Fruit fly (Drosophila melanogaster) whole organism, adult: ENCODE measurements around the gene Eh.
A peak's percentile ranks its signal among the peaks of the same experiment; 100 is the strongest.

Source experiments
- CG11617 ChIP-seq: fragments of 200-800 bp; sonication (Bioruptor generic); optimal IDR thresholded peaks from 2 replicates; lab custom pipeline; 2017; ENCODE audit warnings: mild to moderate bottlenecking, missing biosample characterization, missing genetic modification reagents, missing genetic modification characterization
- CG12768 ChIP-seq: fragments of 200-800 bp; sonication (Bioruptor generic); optimal IDR thresholded peaks from 2 replicates; lab custom pipeline; 2017; ENCODE audit warnings: missing biosample characterization, missing genetic modification characterization, mild to moderate bottlenecking, moderate library complexity, missing genetic modification reagents
- CG14711 ChIP-seq: fragments of 200-800 bp; sonication (Bioruptor generic); optimal IDR thresholded peaks from 2 replicates; lab custom pipeline; 2018; ENCODE audit warnings: missing biosample characterization, mild to moderate bottlenecking, missing genetic modification characterization, moderate library complexity
- CG1620 ChIP-seq: fragments of 200-800 bp; sonication (Bioruptor generic); optimal IDR thresholded peaks from 2 replicates; lab custom pipeline; 2016; ENCODE audit warnings: missing biosample characterization, missing genetic modification characterization
- CG33017 ChIP-seq: fragments of 200-800 bp; sonication (Bioruptor generic); optimal IDR thresholded peaks from 2 replicates; lab custom pipeline; 2018; ENCODE audit warnings: missing biosample characterization, mild to moderate bottlenecking, missing genetic modification characterization, moderate library complexity
- CG5204 ChIP-seq: fragments of 200-800 bp; sonication (Bioruptor generic); optimal IDR thresholded peaks from 2 replicates; lab custom pipeline; 2016; ENCODE audit warnings: missing biosample characterization, missing genetic modification characterization
- CG7045 ChIP-seq: fragments of 200-800 bp; sonication (Bioruptor generic); optimal IDR thresholded peaks from 2 replicates; lab custom pipeline; 2017; ENCODE audit warnings: missing biosample characterization, mild to moderate bottlenecking, missing genetic modification characterization
- CG7101 ChIP-seq: fragments of 200-800 bp; sonication (Bioruptor generic); optimal IDR thresholded peaks from 2 replicates; lab custom pipeline; 2018; ENCODE audit warnings: missing biosample characterization, mild to moderate bottlenecking, missing genetic modification characterization, moderate library complexity
- Clk ChIP-seq: fragments of 200-800 bp; sonication (Bioruptor generic); optimal IDR thresholded peaks from 2 replicates; lab custom pipeline; 2017; ENCODE audit warnings: missing biosample characterization, missing genetic modification characterization
- Crg-1 ChIP-seq: fragments of 200-800 bp; sonication (Bioruptor generic); optimal IDR thresholded peaks from 2 replicates; lab custom pipeline; 2016; ENCODE audit warnings: missing biosample characterization, missing genetic modification characterization
- Hr96 ChIP-seq: fragments of 200-800 bp; sonication (Bioruptor generic); optimal IDR thresholded peaks from 2 replicates; lab custom pipeline; 2016; ENCODE audit warnings: missing biosample characterization, missing genetic modification characterization
- Mnt ChIP-seq: fragments of 200-800 bp; sonication (Bioruptor generic); optimal IDR thresholded peaks from 2 replicates; lab custom pipeline; 2016; ENCODE audit warnings: missing biosample characterization, mild to moderate bottlenecking, missing genetic modification characterization
- bab1 ChIP-seq: fragments of 200-800 bp; sonication (Bioruptor generic); optimal IDR thresholded peaks from 3 replicates; lab custom pipeline; 2019; ENCODE audit warnings: missing biosample characterization, mild to moderate bottlenecking, missing genetic modification characterization, moderate library complexity
- cic ChIP-seq: fragments of 200-800 bp; sonication (Bioruptor generic); optimal IDR thresholded peaks from 2 replicates; lab custom pipeline; 2017; ENCODE audit warnings: missing biosample characterization, mild to moderate bottlenecking, missing genetic modification characterization, moderate library complexity
- cnc ChIP-seq, 2 experiments: fragments of >200 bp; optimal IDR thresholded peaks; 2 replicates each; lab custom pipeline; 2017
- kay ChIP-seq: fragments of 200-800 bp; sonication (Bioruptor generic); peaks from one replicate; lab custom pipeline; 2016; ENCODE audit warnings: missing biosample characterization, missing genetic modification characterization, borderline replicate concordance
- ovo ChIP-seq: fragments of 200-800 bp; sonication (Bioruptor generic); optimal IDR thresholded peaks from 2 replicates; lab custom pipeline; 2016; ENCODE audit warnings: missing biosample characterization, missing genetic modification characterization
- pad ChIP-seq: fragments of 200-800 bp; sonication (Bioruptor generic); optimal IDR thresholded peaks from 3 replicates; lab custom pipeline; 2017; ENCODE audit warnings: missing biosample characterization, missing genetic modification characterization, mild to moderate bottlenecking, moderate library complexity, missing genetic modification reagents
- tj ChIP-seq: fragments of 200-800 bp; sonication (Bioruptor generic); optimal IDR thresholded peaks from 3 replicates; lab custom pipeline; 2017; ENCODE audit warnings: missing biosample characterization, mild to moderate bottlenecking, missing genetic modification characterization, moderate library complexity
- toe ChIP-seq: fragments of 200-800 bp; sonication (Bioruptor generic); optimal IDR thresholded peaks from 2 replicates; lab custom pipeline; 2016; ENCODE audit warnings: missing biosample characterization, missing genetic modification characterization

Eh gene

dm6 chr3R:17405009-17405408 is 43.6 kb downstream of the Eh start, which contains the start of gene CG42823:
TSS of gene CG42823 (minus strand) at chr3R:17405109.
- TF ChIP-seq pad (GFP tag; lab: Kevin White, UChicago), result no peak
- TF ChIP-seq cnc (optimal IDR thresholded peaks at IDR 0.05; lab: Kevin White, UChicago), result no peak
- no peak for TF ChIP-seq Clk

DNA sequence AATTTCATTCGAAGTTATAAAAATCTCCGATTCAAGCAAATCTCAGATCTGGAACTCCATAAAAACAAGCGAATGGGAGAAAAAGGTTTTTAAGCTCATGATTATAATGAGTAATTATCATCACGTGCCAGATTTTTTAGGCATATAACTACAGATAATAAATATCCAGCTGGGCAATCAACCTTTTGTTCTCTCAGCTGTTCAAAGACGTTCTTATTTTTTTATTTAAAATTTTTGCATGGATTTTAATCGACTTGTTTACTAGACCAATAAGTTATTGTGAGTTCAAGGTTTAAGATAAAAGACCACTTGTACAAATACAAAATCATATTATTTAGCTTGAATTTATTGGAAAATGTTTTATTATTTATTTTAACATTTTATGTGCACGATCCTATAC is 44.5 kb downstream of the Eh start:
- no peak for TF ChIP-seq bab1
- no peak for TF ChIP-seq cnc (optimal IDR thresholded peaks at IDR 0.05; lab: Kevin White, UChicago)

dm6 chr3R:17403618-17404017 is 45.0 kb downstream of the Eh start, which contains the start of gene CG34280:
TSS of gene CG34280 (minus strand) at chr3R:17403718.
- peak; percentile 58 for TF ChIP-seq kay (GFP tag; lab: Kevin White, UChicago)
- no peak for TF ChIP-seq CG14711 (tag; lab: Kevin White, UChicago)

DNA sequence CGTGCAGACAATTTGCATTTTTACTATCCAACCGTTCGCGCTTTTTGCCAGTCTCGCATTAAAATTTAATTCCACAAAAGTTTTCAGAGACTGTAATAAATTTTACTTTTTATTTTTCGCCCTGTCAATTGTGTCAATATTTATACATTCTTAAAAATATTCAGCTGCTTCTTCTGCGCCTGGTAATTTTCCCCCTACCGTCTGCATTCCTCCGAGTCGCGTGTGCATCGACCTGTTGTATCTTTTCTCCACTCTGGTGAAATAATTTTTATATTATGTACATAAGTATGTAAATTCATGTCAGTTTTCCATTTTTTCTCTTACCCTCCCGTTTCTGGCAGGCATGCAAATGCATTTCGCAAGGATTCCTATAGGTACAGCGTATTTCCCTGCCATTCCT is 45.5 kb downstream of the Eh start, which contains the start of gene CG34279:
CG34279 (minus strand) TSS at position 101 of the 400 bp plus-strand sequence.
- no peak for TF ChIP-seq CG33017
- no peak for TF ChIP-seq tj (GFP tag; lab: Kevin White, UChicago)
- no peak for TF ChIP-seq ovo (GFP tag; lab: Kevin White, UChicago)
- no peak for TF ChIP-seq CG5204
- no peak for TF ChIP-seq Clk
- TF ChIP-seq CG12768 (GFP tag; lab: Kevin White, UChicago), result no peak
- no peak for TF ChIP-seq bab1
- TF ChIP-seq CG7045 (GFP tag; lab: Kevin White, UChicago), result no peak
- TF ChIP-seq pad (GFP tag; lab: Kevin White, UChicago), result no peak
- TF ChIP-seq Hr96, result no peak
- TF ChIP-seq CG1620 (GFP tag; lab: Kevin White, UChicago), result no peak
- no peak for TF ChIP-seq kay (GFP tag; lab: Kevin White, UChicago)
- TF ChIP-seq Mnt (GFP tag; lab: Kevin White, UChicago), result no peak
- no peak for TF ChIP-seq CG7101 (tag; lab: Kevin White, UChicago)
- TF ChIP-seq CG14711 (tag; lab: Kevin White, UChicago), result no peak

- TF ChIP-seq CG12768 (GFP tag; lab: Kevin White, UChicago), result no peak
- no peak for TF ChIP-seq kay (GFP tag; lab: Kevin White, UChicago)
- peak; percentile 74 for TF ChIP-seq Hr96
- no peak for TF ChIP-seq CG33017
- TF ChIP-seq CG7101 (tag; lab: Kevin White, UChicago), result no peak
- peak; percentile 32 for TF ChIP-seq pad (GFP tag; lab: Kevin White, UChicago)
- no peak for TF ChIP-seq cic (GFP tag; lab: Kevin White, UChicago)
- no peak for TF ChIP-seq bab1
- TF ChIP-seq CG5204, result peak; percentile 33
- TF ChIP-seq CG14711 (tag; lab: Kevin White, UChicago), result no peak
- peak; percentile 36 for TF ChIP-seq Mnt (GFP tag; lab: Kevin White, UChicago)
- TF ChIP-seq Clk, result no peak
- peak; percentile 42 for TF ChIP-seq ovo (GFP tag; lab: Kevin White, UChicago)
- TF ChIP-seq toe (GFP tag; lab: Kevin White, UChicago), result peak; percentile 35
- TF ChIP-seq tj (GFP tag; lab: Kevin White, UChicago), result no peak
- no peak for TF ChIP-seq Crg-1 (GFP tag; lab: Kevin White, UChicago)
- TF ChIP-seq CG1620 (GFP tag; lab: Kevin White, UChicago), result peak; percentile 62
- no peak for TF ChIP-seq CG11617
- no peak for TF ChIP-seq cnc (optimal IDR thresholded peaks at IDR 0.05; lab: Kevin White, UChicago)
- TF ChIP-seq CG7045 (GFP tag; lab: Kevin White, UChicago), result peak; percentile 30
These were observed 46.2 kb downstream of the Eh start, which contains the start of gene Sur-8 for dm6 chr3R:17402434-17402833. TSS of gene Sur-8 (minus strand) at chr3R:17402515.

DNA sequence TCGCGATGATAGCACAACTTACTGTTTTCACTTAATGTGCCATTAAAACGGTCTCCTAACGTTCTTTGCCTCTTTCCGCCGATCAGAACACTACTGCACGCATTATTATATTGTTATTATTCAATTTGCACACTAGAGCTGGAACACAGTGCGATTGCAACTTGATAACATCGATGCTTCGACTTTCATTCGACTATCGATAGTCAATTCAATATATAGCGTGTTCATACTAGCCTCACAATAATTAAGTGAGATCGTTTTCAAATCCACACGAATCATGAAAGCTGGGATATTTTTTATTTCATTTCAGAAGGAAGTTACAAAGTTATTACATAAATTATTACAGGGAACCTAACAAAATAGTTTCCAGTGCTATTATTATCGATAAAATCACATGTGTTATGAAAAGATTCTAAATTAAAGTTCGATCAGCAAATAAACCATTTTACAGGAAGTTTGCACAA is 47.3 kb downstream of the Eh start:
- TF ChIP-seq Mnt (GFP tag; lab: Kevin White, UChicago) (peak; percentile 31), toe (GFP tag; lab: Kevin White, UChicago) (peak; percentile 38), CG7101 (tag; lab: Kevin White, UChicago) (peak; percentile 48), tj (GFP tag; lab: Kevin White, UChicago) (no peak), Crg-1 (GFP tag; lab: Kevin White, UChicago) (peak; percentile 44), CG33017 (peak; percentile 28), Clk (no peak), ovo (GFP tag; lab: Kevin White, UChicago) (peak; percentile 20), cic (GFP tag; lab: Kevin White, UChicago) (no peak), Hr96 (peak; percentile 56), kay (GFP tag; lab: Kevin White, UChicago) (peak; percentile 89), CG5204 (peak; percentile 78), CG11617 (peak; percentile 1), CG14711 (tag; lab: Kevin White, UChicago) (peak; percentile 22), cnc (optimal IDR thresholded peaks at IDR 0.05; lab: Kevin White, UChicago) (no peak), CG1620 (GFP tag; lab: Kevin White, UChicago) (peak; percentile 7), pad (GFP tag; lab: Kevin White, UChicago) (no peak), CG7045 (GFP tag; lab: Kevin White, UChicago) (no peak), bab1 (peak; percentile 45), CG12768 (GFP tag; lab: Kevin White, UChicago) (no peak)

dm6 chr3R:17400675-17401118 is 48.0 kb downstream of the Eh start:
- TF ChIP-seq bab1, result peak; percentile 52
- peak; percentile 4 for TF ChIP-seq toe (GFP tag; lab: Kevin White, UChicago)
- no peak for TF ChIP-seq Clk
- TF ChIP-seq CG7101 (tag; lab: Kevin White, UChicago), result peak; percentile 35
- TF ChIP-seq tj (GFP tag; lab: Kevin White, UChicago), result peak; percentile 90
- peak; percentile 30 for TF ChIP-seq pad (GFP tag; lab: Kevin White, UChicago)
- peak; percentile 31 for TF ChIP-seq CG12768 (GFP tag; lab: Kevin White, UChicago)
- peak; percentile 61 for TF ChIP-seq CG7045 (GFP tag; lab: Kevin White, UChicago)
- TF ChIP-seq CG11617, result no peak
- TF ChIP-seq CG14711 (tag; lab: Kevin White, UChicago), result peak; percentile 52
